Worm (Caenorhabditis elegans) whole organism, midembryonic: ENCODE data around the gene ZK262.2.

Source experiments
- flt-1 ChIP-seq: fragments of 200-800 bp; sonication (Bioruptor generic); IDR thresholded peaks from 2 replicates; pipeline ENCODE4 v1.3.6; 2022; ENCODE audit warnings: missing genetic modification characterization, missing compliant biosample characterization
- klf-2 ChIP-seq: fragments of 200-800 bp; sonication (Bioruptor generic); conservative IDR thresholded peaks from 2 replicates; pipeline ENCODE4 v1.3.6; 2022; ENCODE audit warnings: missing genetic modification reagents, missing genetic modification characterization, missing compliant biosample characterization
- ref-1 ChIP-seq: fragments of 200-800 bp; sonication (Bioruptor generic); conservative IDR thresholded peaks from 2 replicates; pipeline ENCODE4 v1.3.6; 2022; ENCODE audit warnings: missing genetic modification reagents, missing genetic modification characterization, missing compliant biosample characterization
- tab-1 ChIP-seq: fragments of 200-800 bp; sonication (Bioruptor generic); IDR thresholded peaks from 2 replicates; pipeline ENCODE4 v1.3.6; 2022; ENCODE audit warnings: missing genetic modification characterization, missing compliant biosample characterization
- ztf-23 ChIP-seq: fragments of 200-800 bp; sonication (Bioruptor generic); IDR thresholded peaks from 2 replicates; pipeline ENCODE4 v1.3.6; 2022; ENCODE audit warnings: missing genetic modification reagents, missing genetic modification characterization, missing compliant biosample characterization

DNA sequence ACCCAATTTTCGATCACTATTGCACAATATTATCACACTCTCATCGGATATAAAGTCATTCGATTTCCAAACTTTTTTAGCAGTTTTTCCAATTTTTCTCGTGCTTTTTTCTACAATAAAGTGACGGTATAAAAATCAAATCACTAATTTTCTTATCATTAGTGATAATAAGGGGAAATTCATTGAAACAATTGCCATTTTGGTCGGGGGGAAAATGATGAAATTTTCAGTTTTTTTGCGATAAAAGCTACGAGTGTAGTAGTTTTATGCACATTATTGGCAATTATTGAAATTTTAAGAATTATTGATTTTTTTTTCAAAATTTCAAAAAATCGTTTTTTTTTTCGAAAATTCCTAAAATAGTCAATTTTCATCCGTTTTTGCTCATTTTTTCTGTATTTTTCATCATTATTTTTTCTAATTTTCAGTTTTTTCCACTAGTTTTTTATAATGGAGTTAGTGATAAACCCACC lies 49.6 kb upstream of the ZK262.2 start, which contains the start of gene ZK228.4:
- TF ChIP-seq klf-2: no peak
- no peak for TF ChIP-seq ref-1 (GFP tag; lab: Robert Waterston, UW)
- TF ChIP-seq flt-1 (GFP tag; lab: Robert Waterston, UW): no peak
- TF ChIP-seq ztf-23 (GFP tag; lab: Robert Waterston, UW): no peak
- TF ChIP-seq tab-1 (GFP tag; lab: Robert Waterston, UW): no peak
